Worm (Caenorhabditis elegans): Measurements from ENCODE around the gene epg-6.

ce11 chrIII:10575320-10575719 is 24.7 kb downstream of the epg-6 start, which contains the start of gene Y45F3A.4:
- TF ChIP-seq snpc-4 (tag; optimal IDR thresholded peaks at IDR 0.05) (no peak), ham-2 (GFP tag; optimal IDR thresholded peaks at IDR 0.05) (no peak), lin-13 (tag; optimal IDR thresholded peaks at IDR 0.05) (no peak), unc-62 (GFP tag; optimal IDR thresholded peaks at IDR 0.05) (no peak)
